Worm (Caenorhabditis elegans): ENCODE measurements around the gene clec-67.

Gene clec-67

ce11 chrIV:3894004-3894480 is 27.9 kb upstream of the clec-67 start, which contains the start of gene F56D6.8:
F56D6.8 (minus strand) TSS chrIV:3894430.
- no peak for TF ChIP-seq nhr-23 (tag; optimal IDR thresholded peaks at IDR 0.05)
- no peak for TF ChIP-seq dmd-4 (tag; optimal IDR thresholded peaks at IDR 0.05)
- TF ChIP-seq nhr-25 (tag; optimal IDR thresholded peaks at IDR 0.05) = no peak
- no peak for TF ChIP-seq R02D3.7 (tag; optimal IDR thresholded peaks at IDR 0.05)
- no peak for TF ChIP-seq nhr-6 (tag; optimal IDR thresholded peaks at IDR 0.05)
- TF ChIP-seq lin-39 (tag; optimal IDR thresholded peaks at IDR 0.05) = no peak
- TF ChIP-seq aly-2 (tag; optimal IDR thresholded peaks at IDR 0.05) = no peak
- no peak for TF ChIP-seq ceh-82 (tag; optimal IDR thresholded peaks at IDR 0.05)
- no peak for TF ChIP-seq gmeb-1 (tag; optimal IDR thresholded peaks at IDR 0.05)
- no peak for TF ChIP-seq ztf-4 (tag; optimal IDR thresholded peaks at IDR 0.05)
- TF ChIP-seq C34F6.9 (tag; optimal IDR thresholded peaks at IDR 0.05) = no peak

DNA sequence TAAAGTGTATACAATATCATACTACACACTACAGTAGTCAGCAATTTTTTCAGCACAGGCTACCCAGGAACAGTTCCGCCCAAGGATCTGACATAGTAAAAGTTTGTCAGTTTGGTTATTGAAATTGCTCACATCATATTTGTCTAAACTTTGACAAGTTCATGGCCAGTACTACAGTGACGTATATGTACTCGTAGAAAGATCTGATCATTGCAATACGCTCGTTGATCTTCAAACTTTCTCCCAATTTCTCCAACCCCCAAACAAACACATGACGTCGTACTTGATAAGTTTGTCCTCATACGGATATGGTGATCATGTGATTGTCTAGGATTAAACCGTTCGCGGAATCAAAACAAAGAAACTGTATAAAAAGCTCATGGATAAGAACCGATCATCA is 27.2 kb upstream of the clec-67 start, which contains the start of gene dct-8:
dct-8 (plus strand) TSS at position 301 of the 400 bp plus-strand sequence.
- TF ChIP-seq unc-39 (tag; optimal IDR thresholded peaks at IDR 0.05) (no peak), nhr-21 (tag; optimal IDR thresholded peaks at IDR 0.05) (no peak), aly-2 (tag; optimal IDR thresholded peaks at IDR 0.05) (no peak), elt-3 (tag; optimal IDR thresholded peaks at IDR 0.05) (no peak), nhr-237 (tag; optimal IDR thresholded peaks at IDR 0.05) (no peak), gmeb-1 (tag; optimal IDR thresholded peaks at IDR 0.05) (no peak), ztf-11 (tag; optimal IDR thresholded peaks at IDR 0.05) (no peak), nhr-23 (tag; optimal IDR thresholded peaks at IDR 0.05) (no peak), mab-5 (tag; optimal IDR thresholded peaks at IDR 0.05) (no peak)

DNA sequence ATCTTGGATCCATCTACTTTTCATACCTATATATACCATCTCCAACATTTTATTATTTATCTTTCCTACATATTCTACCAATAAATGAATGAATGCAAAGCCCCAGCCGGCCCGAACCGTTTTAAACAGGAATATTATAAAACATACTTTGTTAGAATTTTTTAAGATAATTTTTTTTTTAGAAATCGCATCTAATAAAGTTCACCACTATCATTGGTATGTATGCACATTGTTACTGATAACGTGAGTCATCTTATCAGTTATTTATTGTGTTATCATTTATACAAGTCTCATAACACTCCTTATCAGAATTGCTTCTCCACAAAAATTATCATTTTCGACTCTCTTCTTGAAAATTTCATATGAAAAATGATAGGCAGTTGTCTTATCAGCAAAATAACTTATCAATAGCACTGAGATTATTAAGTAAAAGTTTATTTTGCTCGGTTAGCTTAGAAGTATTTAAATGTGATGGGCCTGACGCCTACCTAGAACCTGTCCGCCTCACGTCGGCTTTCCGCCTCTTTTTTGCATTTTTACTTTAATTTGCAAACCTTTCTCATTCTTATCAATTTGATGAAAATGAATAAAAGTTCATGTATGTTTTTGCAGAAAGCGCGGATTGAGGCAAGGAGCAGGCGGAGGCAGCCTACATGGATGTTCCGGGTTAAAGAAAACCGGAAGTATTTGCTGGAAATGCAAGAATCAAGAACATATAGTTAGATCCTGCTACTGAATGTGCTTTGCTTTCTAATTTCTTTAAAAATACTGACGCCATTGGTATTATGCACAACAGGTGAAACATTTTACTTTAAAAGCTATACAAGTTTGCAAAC is 22.0 kb upstream of the clec-67 start, which contains the start of gene srz-62:
srz-62 (plus strand) TSS at position 786 of the 836 bp plus-strand sequence.
- TF ChIP-seq unc-55 (GFP tag; optimal IDR thresholded peaks at IDR 0.05) (no peak), mdl-1 (tag; optimal IDR thresholded peaks at IDR 0.05) (peak in 1 of 2 experiments; percentile 55), C34F6.9 (tag; optimal IDR thresholded peaks at IDR 0.05) (no peak), unc-62 (GFP tag; optimal IDR thresholded peaks at IDR 0.05) (no peak), ZK546.5 (tag; optimal IDR thresholded peaks at IDR 0.05) (no peak), F13H6.1 (tag; optimal IDR thresholded peaks at IDR 0.05) (no peak), lsy-2 (tag; optimal IDR thresholded peaks at IDR 0.05) (no peak), gmeb-1 (tag; optimal IDR thresholded peaks at IDR 0.05) (peak; percentile 72), ztf-1 (GFP tag; conservative IDR thresholded peaks at IDR 0.05) (no peak), R02D3.7 (tag; optimal IDR thresholded peaks at IDR 0.05) (no peak), egl-27 (tag; optimal IDR thresholded peaks at IDR 0.05) (peak; percentile 92), sma-3 (GFP tag; optimal IDR thresholded peaks at IDR 0.05) (no peak), zag-1 (tag; optimal IDR thresholded peaks at IDR 0.05) (no peak), dmd-4 (tag; optimal IDR thresholded peaks at IDR 0.05) (no peak), fos-1 (tag; optimal IDR thresholded peaks at IDR 0.05) (peak; percentile 100), crh-2 (tag; optimal IDR thresholded peaks at IDR 0.05) (peak; percentile 48), snpc-4 (tag; optimal IDR thresholded peaks at IDR 0.05) (no peak), sma-9 (GFP tag; optimal IDR thresholded peaks at IDR 0.05) (peak; percentile 49), sma-9 (tag; optimal IDR thresholded peaks at IDR 0.05) (no peak), skn-1 (tag; optimal IDR thresholded peaks at IDR 0.05) (no peak), mbf-1 (tag; optimal IDR thresholded peaks at IDR 0.05) (no peak), nhr-237 (tag; optimal IDR thresholded peaks at IDR 0.05) (no peak), Y55F3AM.14 (GFP tag; optimal IDR thresholded peaks at IDR 0.05) (no peak), nhr-25 (tag; optimal IDR thresholded peaks at IDR 0.05) (no peak), ceh-82 (tag; optimal IDR thresholded peaks at IDR 0.05) (no peak), nhr-23 (tag; optimal IDR thresholded peaks at IDR 0.05) (no peak)

DNA sequence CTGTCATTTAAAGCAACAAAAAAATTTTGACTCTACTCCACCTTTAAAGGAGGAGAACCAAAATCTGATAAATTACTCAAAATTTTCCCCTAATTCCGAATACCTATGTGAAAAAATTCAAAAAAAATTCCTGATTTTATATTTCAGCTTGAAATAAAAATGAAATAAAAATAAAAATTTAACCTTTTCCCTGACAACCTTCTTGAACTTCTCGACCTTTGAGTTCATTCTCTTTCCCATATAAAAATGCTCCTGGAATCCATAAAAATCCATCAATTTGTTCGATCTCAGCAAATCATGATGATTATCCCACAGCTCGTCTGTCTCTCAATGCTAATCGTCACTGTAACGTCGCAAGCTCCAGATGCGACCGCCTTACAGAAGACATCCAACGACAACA is 19.0 kb upstream of the clec-67 start, which contains the start of gene F56D6.6:
F56D6.6 (plus strand) TSS at position 301 of the 400 bp plus-strand sequence.
- no peak for TF ChIP-seq lin-39 (tag; optimal IDR thresholded peaks at IDR 0.05)
- TF ChIP-seq Y55F3AM.14 (GFP tag; optimal IDR thresholded peaks at IDR 0.05) = no peak
- TF ChIP-seq lin-13 (GFP tag; optimal IDR thresholded peaks at IDR 0.05) = no peak
- no peak for TF ChIP-seq unc-39 (tag; optimal IDR thresholded peaks at IDR 0.05)
- no peak for TF ChIP-seq nhr-237 (tag; optimal IDR thresholded peaks at IDR 0.05)
- TF ChIP-seq alr-1 (tag; optimal IDR thresholded peaks at IDR 0.05) = no peak
- no peak for TF ChIP-seq lin-11 (tag; optimal IDR thresholded peaks at IDR 0.05)
- no peak for TF ChIP-seq ztf-4 (tag; optimal IDR thresholded peaks at IDR 0.05)
- no peak for TF ChIP-seq unc-55 (GFP tag; optimal IDR thresholded peaks at IDR 0.05)
- no peak for TF ChIP-seq skn-1 (tag; optimal IDR thresholded peaks at IDR 0.05)
- TF ChIP-seq dmd-4 (tag; optimal IDR thresholded peaks at IDR 0.05) = no peak
- TF ChIP-seq R02D3.7 (tag; optimal IDR thresholded peaks at IDR 0.05) = no peak
- TF ChIP-seq fos-1 (tag; optimal IDR thresholded peaks at IDR 0.05) = no peak
